Worm (Caenorhabditis elegans) whole organism, L4 larva: ENCODE results near the gene ttc-7.

Experiments
- dve-1 ChIP-seq: sonication (generic microtip); optimal IDR thresholded peaks from 2 replicates; lab custom pipeline; 2017; ENCODE audit warnings: antibody characterized with exemption, mild to moderate bottlenecking, missing genetic modification characterization, missing compliant biosample characterization; ENCODE audit not compliant: insufficient read depth
- lsy-2 ChIP-seq, 2 experiments: fragments of 150-350 bp in 1 of 2; sonication (generic microtip) in 1 of 2; optimal IDR thresholded peaks; 2 replicates each; lab custom pipeline; 2014 to 2017; ENCODE audit warnings: missing biosample characterization in 2 of 2, missing genetic modification characterization in 2 of 2
- pqm-1 ChIP-seq: sonication (generic microtip); optimal IDR thresholded peaks from 2 replicates; lab custom pipeline; 2017; ENCODE audit warnings: missing biosample characterization, missing genetic modification characterization
- sdz-12 ChIP-seq: fragments of 200-800 bp; sonication (Bioruptor generic); optimal IDR thresholded peaks from 2 replicates; lab custom pipeline; 2018; ENCODE audit warnings: mild to moderate bottlenecking, missing genetic modification characterization, missing compliant biosample characterization
- zag-1 ChIP-seq: fragments of 150-350 bp; optimal IDR thresholded peaks from 2 replicates; lab custom pipeline; 2014; ENCODE audit warnings: missing biosample characterization, missing genetic modification characterization

DNA sequence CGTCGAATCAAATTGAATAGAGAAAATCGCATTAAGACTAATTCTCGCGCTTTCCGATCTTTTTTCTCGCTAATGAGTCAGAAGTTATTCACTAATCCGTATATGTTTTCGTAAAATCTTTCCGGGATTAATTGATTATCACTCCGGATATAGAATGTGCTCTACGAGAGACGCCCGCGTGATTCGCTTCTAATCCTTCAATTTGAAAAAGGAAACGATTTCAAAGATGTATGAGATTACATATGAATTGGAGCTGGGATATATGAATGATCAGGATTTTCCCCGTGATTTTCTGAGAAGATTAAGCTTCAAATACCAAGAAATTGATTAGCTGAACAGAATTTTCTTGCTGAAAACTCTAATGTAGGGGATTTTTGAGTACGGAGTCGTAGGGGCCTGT, 62.3 kb downstream of the ttc-7 start:
- no peak for TF ChIP-seq zag-1 (tag; lab: Kevin White, UChicago)
- no peak for TF ChIP-seq dve-1 (tag; lab: Kevin White, UChicago)
- no peak for TF ChIP-seq pqm-1
- no peak for TF ChIP-seq sdz-12
- no peak for TF ChIP-seq lsy-2 (tag; optimal IDR thresholded peaks at IDR 0.05; lab: Kevin White, UChicago)
